Worm (Caenorhabditis elegans) whole organism, L1 larva: ENCODE data around the gene dnj-3.

Experiments
- C04F5.9 ChIP-seq: sonication (generic microtip); optimal IDR thresholded peaks from 2 replicates; lab custom pipeline; 2016; ENCODE audit warnings: missing genetic modification characterization, missing compliant biosample characterization
- C16A3.4 ChIP-seq: fragments of 150-350 bp; optimal IDR thresholded peaks from 2 replicates; lab custom pipeline; 2014; ENCODE audit warnings: missing biosample characterization, missing genetic modification characterization
- C34B4.2 ChIP-seq: sonication (generic microtip); optimal IDR thresholded peaks from 2 replicates; lab custom pipeline; 2017; ENCODE audit warnings: mild to moderate bottlenecking, missing genetic modification characterization, missing compliant biosample characterization
- Y116A8C.19 ChIP-seq: sonication (generic microtip); optimal IDR thresholded peaks from 2 replicates; lab custom pipeline; 2016; ENCODE audit warnings: missing compliant biosample characterization, missing genetic modification characterization, borderline replicate concordance
- aha-1 ChIP-seq: fragments of 150-350 bp; optimal IDR thresholded peaks from 2 replicates; lab custom pipeline; 2014; ENCODE audit warnings: missing biosample characterization, missing genetic modification characterization
- alr-1 ChIP-seq: fragments of 200-800 bp; sonication (Bioruptor generic); optimal IDR thresholded peaks from 2 replicates; lab custom pipeline; 2018; ENCODE audit warnings: borderline replicate concordance, mild to moderate bottlenecking, missing genetic modification characterization, missing compliant biosample characterization
- aly-2 ChIP-seq: fragments of 150-350 bp; optimal IDR thresholded peaks from 2 replicates; lab custom pipeline; 2014; ENCODE audit warnings: missing biosample characterization, missing genetic modification characterization
- blmp-1 ChIP-seq: fragments of 150-350 bp; optimal IDR thresholded peaks from 2 replicates; lab custom pipeline; 2014; ENCODE audit warnings: missing biosample characterization, missing genetic modification characterization
- ceh-82 ChIP-seq, 3 experiments: fragments of 150-350 bp in 1 of 3; sonication (generic microtip) in 2 of 3; optimal IDR thresholded peaks; 2 replicates each; lab custom pipeline; 2014 to 2017; ENCODE audit warnings: missing biosample characterization in 3 of 3, missing genetic modification characterization in 3 of 3
- ceh-90 ChIP-seq: sonication (generic microtip); optimal IDR thresholded peaks from 2 replicates; lab custom pipeline; 2016; ENCODE audit warnings: missing genetic modification characterization, missing compliant biosample characterization
- dpl-1 ChIP-seq, 3 experiments: fragments of 150-350 bp in 2 of 3; sonication (generic microtip) in 1 of 3; optimal IDR thresholded peaks; 2 replicates each; lab custom pipeline; 2014 to 2017; ENCODE audit warnings: missing biosample characterization in 3 of 3, missing genetic modification characterization in 3 of 3, missing genetic modification reagents in 3 of 3
- dsc-1 ChIP-seq: sonication (generic microtip); optimal IDR thresholded peaks from 2 replicates; lab custom pipeline; 2016; ENCODE audit warnings: mild to moderate bottlenecking, missing genetic modification characterization, missing compliant biosample characterization
- efl-1 ChIP-seq, 4 experiments: fragments of 150-350 bp; optimal IDR thresholded peaks in 3 of 4; peaks in 1 of 4; 1 replicate in 1 of 4; 2 replicates in 3 of 4; lab custom pipeline; 2014; ENCODE audit warnings: missing biosample characterization in 2 of 4, missing genetic modification characterization in 2 of 4, missing genetic modification reagents in 2 of 4
- efl-3 ChIP-seq: fragments of 200-800 bp; sonication (Bioruptor generic); optimal IDR thresholded peaks from 2 replicates; lab custom pipeline; 2018; ENCODE audit warnings: mild to moderate bottlenecking, missing genetic modification characterization, missing compliant biosample characterization
- elt-2 ChIP-seq: sonication (generic microtip); optimal IDR thresholded peaks from 2 replicates; lab custom pipeline; 2016; ENCODE audit warnings: missing genetic modification characterization, mild to moderate bottlenecking, inconsistent platforms, missing compliant biosample characterization, missing genetic modification reagents
- elt-3 ChIP-seq, 6 experiments: fragments of 150-350 bp in 1 of 6; sonication (generic microtip); optimal IDR thresholded peaks; 2 replicates each; lab custom pipeline; 2017 to 2018; ENCODE audit warnings: missing biosample characterization in 6 of 6, missing genetic modification characterization in 6 of 6, inconsistent platforms in 1 of 6
- ets-5 ChIP-seq: fragments of 200-800 bp; sonication (Bioruptor generic); IDR thresholded peaks from 2 replicates; pipeline ENCODE4 v1.3.6; 2022; ENCODE audit warnings: missing genetic modification characterization, missing compliant biosample characterization
- fkh-10 ChIP-seq: sonication (generic microtip); optimal IDR thresholded peaks from 2 replicates; lab custom pipeline; 2017; ENCODE audit warnings: missing biosample characterization, missing genetic modification reagents, missing genetic modification characterization
- fkh-8 ChIP-seq: sonication (generic microtip); optimal IDR thresholded peaks from 2 replicates; lab custom pipeline; 2016; ENCODE audit warnings: mild to moderate bottlenecking, missing genetic modification characterization, missing compliant biosample characterization
- grh-1 ChIP-seq: fragments of 200-800 bp; sonication (Bioruptor generic); IDR thresholded peaks from 2 replicates; pipeline ENCODE4 v1.3.6; 2022; ENCODE audit warnings: missing genetic modification reagents, missing genetic modification characterization, missing compliant biosample characterization
- lin-15B ChIP-seq: fragments of 150-350 bp; sonication (generic microtip); optimal IDR thresholded peaks from 3 replicates; lab custom pipeline; 2014; ENCODE audit warnings: missing biosample characterization, missing genetic modification characterization
- lin-39 ChIP-seq: fragments of 150-350 bp; optimal IDR thresholded peaks from 2 replicates; lab custom pipeline; 2014; ENCODE audit warnings: missing biosample characterization, missing genetic modification reagents, missing genetic modification characterization
- lir-3 ChIP-seq: sonication (generic microtip); optimal IDR thresholded peaks from 2 replicates; lab custom pipeline; 2016; ENCODE audit warnings: mild to moderate bottlenecking, missing genetic modification characterization, moderate library complexity, missing compliant biosample characterization; ENCODE audit not compliant: poor library complexity
- mdl-1 ChIP-seq, 2 experiments: fragments of 150-350 bp; optimal IDR thresholded peaks; 2 replicates each; lab custom pipeline; 2014 to 2017; ENCODE audit warnings: missing biosample characterization in 2 of 2, missing genetic modification characterization in 2 of 2, inconsistent platforms in 1 of 2
- nhr-11 ChIP-seq: fragments of 150-350 bp; optimal IDR thresholded peaks from 2 replicates; lab custom pipeline; 2014; ENCODE audit warnings: missing biosample characterization, missing genetic modification characterization
- nhr-19 ChIP-seq: fragments of 200-800 bp; sonication (Bioruptor generic); conservative IDR thresholded peaks from 2 replicates; pipeline ENCODE4 v1.3.6; 2022; ENCODE audit warnings: missing genetic modification characterization, missing compliant biosample characterization
- nhr-20 ChIP-seq: sonication (generic microtip); optimal IDR thresholded peaks from 2 replicates; lab custom pipeline; 2016; ENCODE audit warnings: mild to moderate bottlenecking, missing genetic modification characterization, missing compliant biosample characterization
- nhr-28 ChIP-seq: fragments of 150-350 bp; optimal IDR thresholded peaks from 2 replicates; lab custom pipeline; 2014; ENCODE audit warnings: missing biosample characterization, missing genetic modification characterization
- nhr-71 ChIP-seq: sonication (generic microtip); optimal IDR thresholded peaks from 2 replicates; lab custom pipeline; 2016; ENCODE audit warnings: mild to moderate bottlenecking, missing genetic modification characterization, moderate library complexity, missing compliant biosample characterization
- nhr-76 ChIP-seq: sonication (generic microtip); optimal IDR thresholded peaks from 2 replicates; lab custom pipeline; 2017; ENCODE audit warnings: missing biosample characterization, missing genetic modification characterization
- nhr-77 ChIP-seq: fragments of 150-350 bp; optimal IDR thresholded peaks from 2 replicates; lab custom pipeline; 2014; ENCODE audit warnings: missing biosample characterization, missing genetic modification characterization
- nhr-84 ChIP-seq: sonication (generic microtip); optimal IDR thresholded peaks from 2 replicates; lab custom pipeline; 2017; ENCODE audit warnings: missing biosample characterization, missing genetic modification characterization
- nhr-90 ChIP-seq: sonication (generic microtip); optimal IDR thresholded peaks from 2 replicates; lab custom pipeline; 2016; ENCODE audit warnings: mild to moderate bottlenecking, missing genetic modification characterization, missing compliant biosample characterization; ENCODE audit not compliant: poor library complexity
- pag-3 ChIP-seq: sonication (generic microtip); optimal IDR thresholded peaks from 2 replicates; lab custom pipeline; 2017; ENCODE audit warnings: missing genetic modification characterization, mild to moderate bottlenecking, missing compliant biosample characterization, antibody characterized with exemption, borderline replicate concordance; ENCODE audit not compliant: insufficient read depth
- pax-3 ChIP-seq: fragments of 200-800 bp; sonication (Bioruptor generic); optimal IDR thresholded peaks from 2 replicates; lab custom pipeline; 2018; ENCODE audit warnings: mild to moderate bottlenecking, missing genetic modification characterization, moderate library complexity, missing compliant biosample characterization
- pqm-1 ChIP-seq: sonication (generic microtip); optimal IDR thresholded peaks from 3 replicates; lab custom pipeline; 2017; ENCODE audit warnings: missing biosample characterization, missing genetic modification characterization
- rnt-1 ChIP-seq: sonication (generic microtip); optimal IDR thresholded peaks from 2 replicates; lab custom pipeline; 2016; ENCODE audit warnings: mild to moderate bottlenecking, missing genetic modification characterization, moderate library complexity, missing compliant biosample characterization
- snpc-4 ChIP-seq: fragments of 150-350 bp; optimal IDR thresholded peaks from 2 replicates; lab custom pipeline; 2014; ENCODE audit warnings: missing biosample characterization, missing genetic modification characterization
- sptf-1 ChIP-seq: fragments of 150-350 bp; optimal IDR thresholded peaks from 2 replicates; lab custom pipeline; 2014; ENCODE audit warnings: missing biosample characterization, missing genetic modification characterization
- sup-37 ChIP-seq: fragments of 200-800 bp; sonication (Bioruptor generic); optimal IDR thresholded peaks from 2 replicates; lab custom pipeline; 2018; ENCODE audit warnings: mild to moderate bottlenecking, missing genetic modification characterization, missing compliant biosample characterization
- swsn-7 ChIP-seq: sonication (generic microtip); optimal IDR thresholded peaks from 2 replicates; lab custom pipeline; 2016; ENCODE audit warnings: missing genetic modification characterization, missing compliant biosample characterization
- tbx-2 ChIP-seq: sonication (generic microtip); optimal IDR thresholded peaks from 2 replicates; lab custom pipeline; 2016; ENCODE audit warnings: missing genetic modification characterization, missing compliant biosample characterization
- unc-130 ChIP-seq: fragments of 150-350 bp; optimal IDR thresholded peaks from 2 replicates; lab custom pipeline; 2017; ENCODE audit warnings: missing biosample characterization, missing genetic modification characterization, inconsistent platforms
- unc-30 ChIP-seq: sonication (generic microtip); optimal IDR thresholded peaks from 2 replicates; lab custom pipeline; 2017; ENCODE audit warnings: missing biosample characterization, missing genetic modification characterization
- unc-62 ChIP-seq: fragments of 150-350 bp; optimal IDR thresholded peaks from 2 replicates; lab custom pipeline; 2014; ENCODE audit warnings: missing biosample characterization, missing genetic modification reagents, missing genetic modification characterization
- unc-86 ChIP-seq: sonication (generic microtip); optimal IDR thresholded peaks from 2 replicates; lab custom pipeline; 2016; ENCODE audit warnings: missing genetic modification characterization, missing compliant biosample characterization
- vab-15 ChIP-seq: sonication (generic microtip); optimal IDR thresholded peaks from 2 replicates; lab custom pipeline; 2017; ENCODE audit warnings: missing genotype, mild to moderate bottlenecking, missing genetic modification characterization, missing compliant biosample characterization
- zag-1 ChIP-seq: fragments of 150-350 bp; optimal IDR thresholded peaks from 2 replicates; lab custom pipeline; 2014; ENCODE audit warnings: missing biosample characterization, missing genetic modification characterization
- ztf-11 ChIP-seq, 2 experiments: sonication (generic microtip); optimal IDR thresholded peaks; 2 replicates each; lab custom pipeline; 2016 to 2017; ENCODE audit warnings: missing genetic modification characterization in 2 of 2, missing biosample characterization in 1 of 2, missing compliant biosample characterization in 1 of 2
- ztf-4 ChIP-seq: fragments of 150-350 bp; optimal IDR thresholded peaks from 2 replicates; lab custom pipeline; 2014; ENCODE audit warnings: missing biosample characterization, missing genetic modification characterization

The dnj-3 gene

DNA sequence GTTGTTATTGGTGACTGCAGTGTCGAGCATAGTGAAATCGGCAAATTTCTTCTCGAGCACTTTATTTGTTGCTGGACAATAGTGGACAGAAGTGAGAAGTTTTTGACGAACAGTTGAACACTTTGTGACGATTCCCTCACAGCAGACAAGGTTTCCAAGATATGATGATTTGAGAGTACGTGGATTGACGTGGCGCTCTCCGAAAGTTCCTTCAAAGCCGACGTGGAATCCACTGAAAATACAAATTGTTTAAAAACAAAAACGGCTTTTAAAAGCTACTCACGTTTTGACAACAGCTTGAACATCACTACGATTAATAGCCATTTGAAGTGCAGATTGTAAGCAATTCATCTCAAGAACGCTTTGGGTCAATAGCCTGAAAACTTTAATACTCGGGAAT, 9.5 kb upstream of the dnj-3 start:
- TF ChIP-seq efl-1 (optimal IDR thresholded peaks at IDR 0.05; lab: Kevin White, UChicago) = no peak
- peak in 1 of 2 experiments; percentile 87 for TF ChIP-seq efl-1 (GFP tag; optimal IDR thresholded peaks at IDR 0.05 in 1 of 2; lab: Kevin White, UChicago)
- TF ChIP-seq ets-5 (GFP tag; lab: Robert Waterston, UW) = no peak
- 0 out of 2 replicates have a peak, but pooled peaks have one; percentile 2 for TF ChIP-seq grh-1 (GFP tag; lab: Robert Waterston, UW)

ce11 chrV:15059534-15059933, 8.9 kb upstream of the dnj-3 start, which contains the start of the genes mcm-3 and C25D7.15:
Gene mcm-3, minus strand, starts transcription at chrV:15059599.
Gene C25D7.15, plus strand, starts transcription at chrV:15059808.
- TF ChIP-seq Y116A8C.19 (tag; lab: Kevin White, UChicago) (no peak), elt-2 (tag; lab: Kevin White, UChicago) (no peak), pag-3 (no peak), nhr-20 (tag; lab: Kevin White, UChicago) (peak; percentile 13), lin-15B (tag; lab: Kevin White, UChicago) (peak; percentile 13), efl-1 (optimal IDR thresholded peaks at IDR 0.05; lab: Kevin White, UChicago) (peak; percentile 67 to 87), efl-1 (GFP tag; optimal IDR thresholded peaks at IDR 0.05 in 1 of 2; lab: Kevin White, UChicago) (peak; percentile 88 to 98), nhr-19 (no peak), C34B4.2 (tag; lab: Kevin White, UChicago) (no peak), C16A3.4 (tag; lab: Kevin White, UChicago) (peak; percentile 34), snpc-4 (tag; lab: Kevin White, UChicago) (no peak), unc-30 (tag; lab: Kevin White, UChicago) (no peak), unc-86 (tag; lab: Kevin White, UChicago) (no peak), aha-1 (no peak), fkh-10 (GFP tag; lab: Kevin White, UChicago) (no peak), efl-3 (GFP tag; lab: Kevin White, UChicago) (no peak), mdl-1 (tag; optimal IDR thresholded peaks at IDR 0.05; lab: Kevin White, UChicago) (no peak), tbx-2 (tag; lab: Kevin White, UChicago) (peak; percentile 6), lir-3 (tag; lab: Kevin White, UChicago) (no peak), ceh-82 (tag; optimal IDR thresholded peaks at IDR 0.05; lab: Kevin White, UChicago) (no peak), fkh-8 (tag; lab: Kevin White, UChicago) (no peak), ztf-11 (tag; optimal IDR thresholded peaks at IDR 0.05; lab: Kevin White, UChicago) (no peak), nhr-76 (tag; lab: Kevin White, UChicago) (no peak), ets-5 (GFP tag; lab: Robert Waterston, UW) (no peak), unc-130 (tag; lab: Kevin White, UChicago) (peak; percentile 67), ztf-4 (no peak), unc-62 (GFP tag; lab: Kevin White, UChicago) (no peak), aly-2 (tag; lab: Kevin White, UChicago) (no peak), dsc-1 (tag; lab: Kevin White, UChicago) (no peak), pax-3 (tag; lab: Kevin White, UChicago) (no peak), swsn-7 (tag; lab: Kevin White, UChicago) (peak; percentile 26), nhr-71 (tag; lab: Kevin White, UChicago) (peak; percentile 55), nhr-90 (tag; lab: Kevin White, UChicago) (peak; percentile 41), nhr-77 (tag; lab: Kevin White, UChicago) (no peak), vab-15 (tag; lab: Kevin White, UChicago) (no peak), blmp-1 (peak; percentile 33), pqm-1 (no peak), alr-1 (no peak), ceh-90 (tag; lab: Kevin White, UChicago) (no peak), zag-1 (tag; lab: Kevin White, UChicago) (no peak), elt-3 (tag; optimal IDR thresholded peaks at IDR 0.05; lab: Kevin White, UChicago) (peak in 1 of 6 experiments; percentile 8), nhr-11 (no peak), sup-37 (GFP tag; lab: Kevin White, UChicago) (no peak), C04F5.9 (no peak), nhr-84 (tag; lab: Kevin White, UChicago) (no peak), lin-39 (tag; lab: Kevin White, UChicago) (no peak), sptf-1 (tag; lab: Kevin White, UChicago) (no peak), rnt-1 (tag; lab: Kevin White, UChicago) (peak; percentile 31), nhr-28 (tag; lab: Kevin White, UChicago) (no peak), dpl-1 (GFP tag; optimal IDR thresholded peaks at IDR 0.05; lab: Kevin White, UChicago) (peak; percentile 82 to 89 (median 85))
